Fruit fly (Drosophila melanogaster) whole organism, embryonic: ENCODE data around the gene Pisd.

Experiments
- B-H1 ChIP-seq: fragments of 200-800 bp; sonication (Bioruptor generic); IDR thresholded peaks from 3 replicates; pipeline ENCODE4 v1.3.6; 2022; ENCODE audit warnings: missing biosample characterization, missing genetic modification characterization
- BtbVII ChIP-seq: fragments of 200-800 bp; sonication (Bioruptor generic); optimal IDR thresholded peaks from 3 replicates; lab custom pipeline; 2017; ENCODE audit warnings: missing biosample characterization, mild to moderate bottlenecking, missing genetic modification characterization
- CG10147 ChIP-seq: fragments of 200-800 bp; sonication (Bioruptor generic); optimal IDR thresholded peaks from 2 replicates; lab custom pipeline; 2019; ENCODE audit warnings: missing biosample characterization, mild to moderate bottlenecking, missing genetic modification characterization, moderate library complexity
- CG11504 ChIP-seq: fragments of 200-800 bp; sonication (Bioruptor generic); optimal IDR thresholded peaks from 3 replicates; lab custom pipeline; 2019; ENCODE audit warnings: missing biosample characterization, mild to moderate bottlenecking, missing genetic modification characterization, moderate library complexity
- CG1233 ChIP-seq: fragments of 200-800 bp; sonication (Bioruptor generic); optimal IDR thresholded peaks from 4 replicates; lab custom pipeline; 2018; ENCODE audit warnings: missing biosample characterization, mild to moderate bottlenecking, missing genetic modification characterization
- CG14965 ChIP-seq: fragments of 200-800 bp; sonication (Bioruptor generic); optimal IDR thresholded peaks from 2 replicates; lab custom pipeline; 2016; ENCODE audit warnings: missing biosample characterization, missing genetic modification characterization, borderline replicate concordance
- CG1529 ChIP-seq: fragments of 200-800 bp; sonication (Bioruptor generic); optimal IDR thresholded peaks from 3 replicates; lab custom pipeline; 2018; ENCODE audit warnings: missing biosample characterization, missing genetic modification characterization
- CG17568 ChIP-seq: fragments of 200-800 bp; sonication (Bioruptor generic); optimal IDR thresholded peaks from 2 replicates; lab custom pipeline; 2018; ENCODE audit warnings: missing biosample characterization, mild to moderate bottlenecking, missing genetic modification characterization, moderate library complexity
- CG17612 ChIP-seq: fragments of 200-800 bp; sonication (Bioruptor generic); IDR thresholded peaks from 2 replicates; pipeline ENCODE4 v1.3.6; 2022; ENCODE audit warnings: missing biosample characterization, missing genetic modification characterization
- CG17829 ChIP-seq: fragments of 200-800 bp; optimal IDR thresholded peaks from 2 replicates; lab custom pipeline; 2019; ENCODE audit warnings: missing biosample characterization, mild to moderate bottlenecking, missing genetic modification characterization, moderate library complexity
- CG1832 ChIP-seq: fragments of 200-800 bp; sonication (Bioruptor generic); optimal IDR thresholded peaks from 2 replicates; lab custom pipeline; 2017; ENCODE audit warnings: missing biosample characterization, mild to moderate bottlenecking, missing genetic modification characterization, inconsistent platforms
- CG18619 ChIP-seq: fragments of 200-800 bp; sonication (Bioruptor generic); optimal IDR thresholded peaks from 3 replicates; lab custom pipeline; 2017; ENCODE audit warnings: missing biosample characterization, mild to moderate bottlenecking, missing genetic modification characterization
- CG2129 ChIP-seq: fragments of 200-800 bp; sonication (Bioruptor generic); IDR thresholded peaks from 2 replicates; pipeline ENCODE4 v1.3.6; 2022; ENCODE audit warnings: missing biosample characterization, missing genetic modification characterization; ENCODE audit not compliant: partially characterized antibody
- CG2678 ChIP-seq: fragments of 200-800 bp; sonication (Bioruptor generic); optimal IDR thresholded peaks from 3 replicates; lab custom pipeline; 2019; ENCODE audit warnings: missing biosample characterization, mild to moderate bottlenecking, missing genetic modification characterization, moderate library complexity
- CG6654 ChIP-seq: fragments of 200-800 bp; sonication (Bioruptor generic); optimal IDR thresholded peaks from 2 replicates; lab custom pipeline; 2017; ENCODE audit warnings: missing biosample characterization, mild to moderate bottlenecking, missing genetic modification characterization
- CG7357 ChIP-seq: fragments of 200-800 bp; sonication (Bioruptor generic); IDR thresholded peaks from 3 replicates; pipeline ENCODE4 v1.3.6; 2022; ENCODE audit warnings: missing biosample characterization, missing genetic modification characterization
- CG7745 ChIP-seq: fragments of 200-800 bp; sonication (Bioruptor generic); optimal IDR thresholded peaks from 2 replicates; lab custom pipeline; 2018; ENCODE audit warnings: missing biosample characterization, mild to moderate bottlenecking, missing genetic modification characterization, moderate library complexity
- CG9727 ChIP-seq: fragments of 200-800 bp; sonication (Bioruptor generic); optimal IDR thresholded peaks from 3 replicates; lab custom pipeline; 2017; ENCODE audit warnings: missing biosample characterization, mild to moderate bottlenecking, missing genetic modification characterization
- Chrac-16 ChIP-seq: fragments of 200-800 bp; sonication (Bioruptor generic); optimal IDR thresholded peaks from 3 replicates; lab custom pipeline; 2016; ENCODE audit warnings: missing biosample characterization, missing genetic modification characterization
- Dek ChIP-seq: fragments of 200-800 bp; sonication (Bioruptor generic); optimal IDR thresholded peaks from 3 replicates; lab custom pipeline; 2019; ENCODE audit warnings: missing biosample characterization, mild to moderate bottlenecking, missing genetic modification characterization, moderate library complexity
- Dll ChIP-seq: fragments of 200-800 bp; sonication (Bioruptor generic); IDR thresholded peaks from 4 replicates; pipeline ENCODE4 v1.3.6; 2022; ENCODE audit warnings: missing biosample characterization, missing genetic modification characterization; ENCODE audit not compliant: partially characterized antibody
- Drgx ChIP-seq: fragments of 200-800 bp; sonication (Bioruptor generic); IDR thresholded peaks from 2 replicates; pipeline ENCODE4 v1.3.6; 2022; ENCODE audit warnings: missing biosample characterization, missing genetic modification characterization
- E2f2 ChIP-seq: fragments of 200-800 bp; sonication (Bioruptor generic); IDR thresholded peaks from 2 replicates; pipeline ENCODE4 v1.3.6; 2022; ENCODE audit warnings: missing biosample characterization, missing genetic modification characterization
- Eip74EF ChIP-seq, 2 experiments: fragments of 200-800 bp in 1 of 2; fragments of >200 bp in 1 of 2; sonication (Bioruptor generic) in 1 of 2; optimal IDR thresholded peaks; 2 replicates each; lab custom pipeline; 2017 to 2019; ENCODE audit warnings: missing biosample characterization in 2 of 2, missing genetic modification characterization in 2 of 2, mild to moderate bottlenecking in 1 of 2, moderate library complexity in 1 of 2
- Fer3 ChIP-seq: fragments of 200-800 bp; sonication (Bioruptor generic); optimal IDR thresholded peaks from 2 replicates; lab custom pipeline; 2018; ENCODE audit warnings: missing biosample characterization, mild to moderate bottlenecking, missing genetic modification characterization, moderate library complexity
- Hmx ChIP-seq: fragments of 200-800 bp; sonication (Bioruptor generic); optimal IDR thresholded peaks from 2 replicates; lab custom pipeline; 2016; ENCODE audit warnings: missing biosample characterization, missing genetic modification characterization
- Lpt ChIP-seq: fragments of >200 bp; optimal IDR thresholded peaks from 2 replicates; lab custom pipeline; 2018; ENCODE audit warnings: missing biosample characterization, missing genetic modification characterization
- MTF-1 ChIP-seq: fragments of 200-800 bp; sonication (Bioruptor generic); optimal IDR thresholded peaks from 2 replicates; lab custom pipeline; 2018; ENCODE audit warnings: missing biosample characterization, mild to moderate bottlenecking, missing genetic modification characterization, borderline replicate concordance
- Mad ChIP-seq: fragments of 200-800 bp; sonication (Bioruptor generic); optimal IDR thresholded peaks from 2 replicates; lab custom pipeline; 2016; ENCODE audit warnings: missing biosample characterization, missing genetic modification characterization
- Meics ChIP-seq: fragments of 200-800 bp; sonication (Bioruptor generic); optimal IDR thresholded peaks from 2 replicates; lab custom pipeline; 2017; ENCODE audit warnings: missing biosample characterization, mild to moderate bottlenecking, missing genetic modification characterization
- Side ChIP-seq: fragments of 200-800 bp; sonication (Bioruptor generic); optimal IDR thresholded peaks from 2 replicates; lab custom pipeline; 2016; ENCODE audit warnings: missing biosample characterization, missing genetic modification characterization
- Taf1 ChIP-seq: fragments of 200-800 bp; sonication (Bioruptor generic); IDR thresholded peaks from 2 replicates; pipeline ENCODE4 v1.3.6; 2022; ENCODE audit warnings: missing biosample characterization, missing genetic modification characterization
- Xrp1 ChIP-seq: fragments of 200-800 bp; sonication (Bioruptor generic); IDR thresholded peaks from 2 replicates; pipeline ENCODE4 v1.3.6; 2022; ENCODE audit warnings: missing biosample characterization, missing genetic modification characterization
- amos ChIP-seq: fragments of 200-800 bp; sonication (Bioruptor generic); IDR thresholded peaks from 2 replicates; pipeline ENCODE4 v1.3.6; 2022; ENCODE audit warnings: missing biosample characterization, missing genetic modification characterization; ENCODE audit not compliant: partially characterized antibody
- ap ChIP-seq: fragments of 200-800 bp; sonication (Bioruptor generic); IDR thresholded peaks from 2 replicates; pipeline ENCODE4 v1.3.6; 2022; ENCODE audit warnings: missing biosample characterization, missing genetic modification characterization
- cg ChIP-seq: fragments of 200-800 bp; sonication (Bioruptor generic); optimal IDR thresholded peaks from 3 replicates; lab custom pipeline; 2019; ENCODE audit warnings: missing biosample characterization, mild to moderate bottlenecking, missing genetic modification characterization, moderate library complexity
- dpn ChIP-seq, 2 experiments: fragments of 200-800 bp; sonication (Bioruptor generic); optimal IDR thresholded peaks; 3 replicates each; lab custom pipeline; 2016; ENCODE audit warnings: missing biosample characterization in 2 of 2, missing genetic modification characterization in 2 of 2
- ftz-f1 ChIP-seq: fragments of 200-800 bp; sonication (Bioruptor generic); optimal IDR thresholded peaks from 2 replicates; lab custom pipeline; 2016; ENCODE audit warnings: missing biosample characterization, missing genetic modification characterization
- gce ChIP-seq: fragments of 200-800 bp; sonication (Bioruptor generic); IDR thresholded peaks from 3 replicates; pipeline ENCODE4 v1.3.6; 2022; ENCODE audit warnings: missing biosample characterization, missing genetic modification characterization
- gsb ChIP-seq: fragments of 200-800 bp; sonication (Bioruptor generic); IDR thresholded peaks from 2 replicates; pipeline ENCODE4 v1.3.6; 2022; ENCODE audit warnings: missing biosample characterization, missing genetic modification characterization
- hb ChIP-seq: fragments of 200-800 bp; sonication (Bioruptor generic); IDR thresholded peaks from 3 replicates; pipeline ENCODE4 v1.3.6; 2022; ENCODE audit warnings: missing biosample characterization, missing genetic modification characterization; ENCODE audit not compliant: partially characterized antibody
- inv ChIP-seq: fragments of 200-800 bp; sonication (Bioruptor generic); IDR thresholded peaks from 2 replicates; pipeline ENCODE4 v1.3.6; 2022; ENCODE audit warnings: missing biosample characterization, missing genetic modification characterization; ENCODE audit not compliant: partially characterized antibody
- jigr1 ChIP-seq: fragments of 200-800 bp; sonication (Bioruptor generic); IDR thresholded peaks from 3 replicates; pipeline ENCODE4 v1.3.6; 2022; ENCODE audit warnings: missing biosample characterization, missing genetic modification characterization
- lola ChIP-seq, 3 experiments: fragments of >200 bp in 2 of 3; fragments of 200-800 bp in 1 of 3; sonication (Bioruptor generic) in 1 of 3; optimal IDR thresholded peaks; 2 replicates each; lab custom pipeline; 2017 to 2019; ENCODE audit warnings: missing biosample characterization in 3 of 3, missing genetic modification characterization in 3 of 3, mild to moderate bottlenecking in 1 of 3, moderate library complexity in 1 of 3
- onecut ChIP-seq: fragments of 200-800 bp; sonication (Bioruptor generic); IDR thresholded peaks from 2 replicates; pipeline ENCODE4 v1.3.6; 2022; ENCODE audit warnings: missing biosample characterization, missing genetic modification characterization
- pum ChIP-seq: fragments of 200-800 bp; sonication (Bioruptor generic); optimal IDR thresholded peaks from 2 replicates; lab custom pipeline; 2016; ENCODE audit warnings: missing biosample characterization, missing genetic modification characterization
- pzg ChIP-seq: fragments of 200-800 bp; sonication (Bioruptor generic); optimal IDR thresholded peaks from 3 replicates; lab custom pipeline; 2018; ENCODE audit warnings: missing biosample characterization, mild to moderate bottlenecking, missing genetic modification characterization, moderate library complexity
- seq ChIP-seq: fragments of 200-800 bp; sonication (Bioruptor generic); IDR thresholded peaks from 2 replicates; pipeline ENCODE4 v1.3.6; 2022; ENCODE audit warnings: missing biosample characterization, missing genetic modification characterization
- slou ChIP-seq: fragments of 200-800 bp; sonication (Bioruptor generic); optimal IDR thresholded peaks from 3 replicates; lab custom pipeline; 2016; ENCODE audit warnings: missing biosample characterization, missing genetic modification characterization
- so ChIP-seq: fragments of 200-800 bp; sonication (Bioruptor generic); IDR thresholded peaks from 3 replicates; pipeline ENCODE4 v1.3.6; 2022; ENCODE audit warnings: missing biosample characterization, missing genetic modification characterization
- trh ChIP-seq: fragments of 200-800 bp; sonication (Bioruptor generic); optimal IDR thresholded peaks from 2 replicates; lab custom pipeline; 2016; ENCODE audit warnings: missing biosample characterization, missing genetic modification characterization
- wor ChIP-seq: fragments of 200-800 bp; sonication (Bioruptor generic); IDR thresholded peaks from 2 replicates; pipeline ENCODE4 v1.3.6; 2022; ENCODE audit warnings: missing biosample characterization, missing genetic modification characterization

Pisd gene

dm6 chr3R:24057188-24057587 lies 6.6 kb downstream of the Pisd start, which contains the start of gene Hsp68 (continued):
- TF ChIP-seq dpn (GFP tag; optimal IDR thresholded peaks at IDR 0.05; lab: Kevin White, UChicago) (no peak), slou (no peak), Xrp1 (GFP tag; lab: Robert Waterston, UW) (no peak), pum (no peak), CG2129 (GFP tag; lab: Robert Waterston, UW) (no peak), lola (GFP tag; optimal IDR thresholded peaks at IDR 0.05; lab: Kevin White, UChicago) (no peak), Side (GFP tag; lab: Kevin White, UChicago) (no peak), trh (GFP tag; lab: Kevin White, UChicago) (no peak), CG1233 (GFP tag; lab: Kevin White, UChicago) (no peak), Taf1 (no peak), jigr1 (GFP tag; lab: Robert Waterston, UW) (no peak), gce (GFP tag; lab: Robert Waterston, UW) (no peak), so (no peak), CG2678 (tag; lab: Kevin White, UChicago) (no peak), Hmx (GFP tag; lab: Kevin White, UChicago) (no peak), amos (GFP tag; lab: Robert Waterston, UW) (peak; percentile 38; the same call in 1 of the 2 replicates), CG10147 (GFP tag; lab: Kevin White, UChicago) (no peak), CG17829 (peak; percentile 38), CG14965 (GFP tag; lab: Kevin White, UChicago) (no peak), E2f2 (GFP tag; lab: Robert Waterston, UW) (peak; percentile 44), Mad (GFP tag; lab: Kevin White, UChicago) (no peak), onecut (GFP tag; lab: Robert Waterston, UW) (no peak), hb (no peak), CG17568 (GFP tag; lab: Kevin White, UChicago) (no peak), inv (no peak), pzg (GFP tag; lab: Kevin White, UChicago) (peak; percentile 15), gsb (GFP tag; lab: Robert Waterston, UW) (no peak)
- TF ChIP-seq, all 482 proteins: peak for 89

DNA sequence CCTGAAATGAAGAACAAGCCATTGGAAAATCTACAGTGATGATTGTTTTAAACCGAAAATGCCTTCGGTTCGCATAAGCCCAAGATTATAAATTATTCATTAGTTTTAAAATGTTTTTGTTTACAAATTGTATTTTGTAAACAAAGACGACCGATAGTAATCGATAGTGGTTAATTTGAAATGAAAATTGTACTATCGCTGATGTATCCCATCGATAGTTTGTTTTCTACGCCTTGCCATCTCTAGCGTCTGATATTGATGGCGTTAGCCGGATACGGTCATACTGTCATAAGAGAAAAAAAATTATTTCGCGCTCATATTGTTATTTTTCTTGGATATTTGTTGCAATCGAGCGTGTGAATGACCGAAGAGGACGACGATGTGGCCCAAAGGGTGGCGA lies 7.5 kb downstream of the Pisd start, which contains the start of gene SMC1:
Gene SMC1, plus strand, starts transcription at position 247 of the 400 bp plus-strand sequence.
- TF ChIP-seq CG17612 (GFP tag; lab: Robert Waterston, UW) (no peak), Fer3 (peak; percentile 28), cg (GFP tag; lab: Kevin White, UChicago) (no peak), Lpt (GFP tag; lab: Kevin White, UChicago) (no peak), Drgx (no peak), wor (GFP tag; lab: Robert Waterston, UW) (no peak), CG6654 (GFP tag; lab: Kevin White, UChicago) (no peak), CG7357 (no peak), CG11504 (no peak), CG7745 (tag; lab: Kevin White, UChicago) (no peak), CG18619 (GFP tag; lab: Kevin White, UChicago) (no peak), ftz-f1 (peak; percentile 12), Chrac-16 (GFP tag; lab: Kevin White, UChicago) (no peak), CG9727 (GFP tag; lab: Kevin White, UChicago) (no peak), Taf1 (no peak), ap (no peak), seq (no peak), CG1529 (GFP tag; lab: Kevin White, UChicago) (no peak), CG1832 (GFP tag; lab: Kevin White, UChicago) (no peak), MTF-1 (GFP tag; lab: Kevin White, UChicago) (no peak), BtbVII (GFP tag; lab: Kevin White, UChicago) (no peak), Dek (tag; lab: Kevin White, UChicago) (peak; percentile 54), Meics (peak; percentile 29), Eip74EF (GFP tag; optimal IDR thresholded peaks at IDR 0.05; lab: Kevin White, UChicago) (no peak), Dll (GFP tag; lab: Robert Waterston, UW) (peak; percentile 98), B-H1 (no peak)
